Fruit fly (Drosophila melanogaster): ENCODE measurements around the gene CG15337.

DNA sequence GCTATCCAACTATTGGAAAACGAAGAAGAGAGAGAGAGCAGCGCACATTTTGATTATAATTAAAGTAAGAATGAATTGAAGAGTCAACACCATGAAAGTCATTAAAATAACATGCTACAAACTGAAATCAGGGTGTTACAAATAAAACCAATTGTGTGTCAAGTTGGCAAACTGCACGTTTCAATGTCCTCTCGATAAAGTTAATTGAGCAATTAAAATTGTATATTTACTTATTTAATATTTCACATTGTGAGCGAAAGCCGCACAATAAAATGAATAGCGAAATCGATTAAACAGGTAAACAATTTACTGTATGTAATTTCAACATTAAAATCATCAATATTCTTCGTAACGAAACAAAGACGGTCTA is 36.3 kb downstream of the CG15337 start:
- TF ChIP-seq CG17806 (tag; optimal IDR thresholded peaks at IDR 0.05): no peak
- no peak for TF ChIP-seq CG34367 (tag; optimal IDR thresholded peaks at IDR 0.05)

Measured in whole organism, pupa.